Worm (Caenorhabditis elegans): Measurements from ENCODE around the gene F58B4.5.
A peak's percentile ranks its signal among the peaks of the same experiment; 100 is the strongest.

F58B4.5 gene

ce11 chrV:10890980-10891379 is 41.5 kb upstream of the F58B4.5 start, which contains the start of gene F32D8.12:
TSS of gene F32D8.12 (minus strand) at chrV:10891027.
- TF ChIP-seq drap-1 (GFP tag; optimal IDR thresholded peaks at IDR 0.05), result no peak
- TF ChIP-seq snpc-4 (tag; optimal IDR thresholded peaks at IDR 0.05), result no peak
- TF ChIP-seq nhr-28 (tag; optimal IDR thresholded peaks at IDR 0.05), result no peak
- no peak for TF ChIP-seq flh-1 (GFP tag; optimal IDR thresholded peaks at IDR 0.05)
- TF ChIP-seq bed-3 (GFP tag; optimal IDR thresholded peaks at IDR 0.05), result no peak
- TF ChIP-seq blmp-1 (tag; optimal IDR thresholded peaks at IDR 0.05), result no peak
- TF ChIP-seq unc-120 (tag; optimal IDR thresholded peaks at IDR 0.05; ENCODE audit: poor library complexity, severe bottlenecking), result no peak
- TF ChIP-seq elt-1 (tag; optimal IDR thresholded peaks at IDR 0.05; ENCODE audit: borderline replicate concordance, insufficient read depth), result no peak
- no peak for TF ChIP-seq sem-2 (GFP tag; optimal IDR thresholded peaks at IDR 0.05)
- TF ChIP-seq lin-13 (tag; optimal IDR thresholded peaks at IDR 0.05), result no peak
- no peak for TF ChIP-seq ham-2 (GFP tag; optimal IDR thresholded peaks at IDR 0.05)
- no peak for TF ChIP-seq ceh-83 (GFP tag; optimal IDR thresholded peaks at IDR 0.05)
- TF ChIP-seq nhr-12 (tag; optimal IDR thresholded peaks at IDR 0.05), result no peak
- TF ChIP-seq ces-1 (GFP tag; optimal IDR thresholded peaks at IDR 0.05), result no peak
- no peak for TF ChIP-seq nhr-237 (tag; optimal IDR thresholded peaks at IDR 0.05)
- TF ChIP-seq mep-1 (tag; optimal IDR thresholded peaks at IDR 0.05), result no peak
- no peak for TF ChIP-seq ztf-11 (tag; optimal IDR thresholded peaks at IDR 0.05)

ce11 chrV:10893510-10894128 is 38.9 kb upstream of the F58B4.5 start, which contains the start of gene F32D8.4:
TSS of gene F32D8.4 (minus strand) at chrV:10893560.
- TF ChIP-seq elt-1 (tag; optimal IDR thresholded peaks at IDR 0.05; ENCODE audit: borderline replicate concordance, insufficient read depth) (no peak), ztf-11 (tag; optimal IDR thresholded peaks at IDR 0.05) (no peak), nhr-28 (tag; optimal IDR thresholded peaks at IDR 0.05) (no peak), bed-3 (GFP tag; optimal IDR thresholded peaks at IDR 0.05) (no peak), hlh-1 (tag; optimal IDR thresholded peaks at IDR 0.05) (no peak), snpc-4 (tag; optimal IDR thresholded peaks at IDR 0.05) (no peak), lin-32 (GFP tag; optimal IDR thresholded peaks at IDR 0.05) (no peak), M03D4.4 (tag; optimal IDR thresholded peaks at IDR 0.05) (no peak), elt-3 (tag; optimal IDR thresholded peaks at IDR 0.05) (no peak), mls-2 (tag; optimal IDR thresholded peaks at IDR 0.05) (no peak), nhr-237 (tag; optimal IDR thresholded peaks at IDR 0.05) (no peak)

ce11 chrV:10894601-10895000 is 37.9 kb upstream of the F58B4.5 start, which contains the start of the genes F32D8.14 and F32D8.5:
TSS of gene F32D8.14 (minus strand) at chrV:10894788.
TSS of gene F32D8.5 (plus strand) at chrV:10894800.
- TF ChIP-seq lin-32 (GFP tag; optimal IDR thresholded peaks at IDR 0.05) (no peak), cnd-1 (tag; optimal IDR thresholded peaks at IDR 0.05) (peak; percentile 7), ham-2 (GFP tag; optimal IDR thresholded peaks at IDR 0.05) (no peak), nhr-2 (tag; optimal IDR thresholded peaks at IDR 0.05) (no peak), nhr-28 (tag; optimal IDR thresholded peaks at IDR 0.05) (no peak), bed-3 (GFP tag; optimal IDR thresholded peaks at IDR 0.05) (no peak), ceh-83 (GFP tag; optimal IDR thresholded peaks at IDR 0.05) (no peak), drap-1 (GFP tag; optimal IDR thresholded peaks at IDR 0.05) (no peak), zip-8 (tag; optimal IDR thresholded peaks at IDR 0.05) (no peak), blmp-1 (tag; optimal IDR thresholded peaks at IDR 0.05) (no peak), hlh-1 (tag; optimal IDR thresholded peaks at IDR 0.05) (no peak), tbx-8 (GFP tag; optimal IDR thresholded peaks at IDR 0.05) (no peak), mep-1 (tag; optimal IDR thresholded peaks at IDR 0.05) (peak; percentile 60), ztf-11 (tag; optimal IDR thresholded peaks at IDR 0.05) (no peak), M03D4.4 (tag; optimal IDR thresholded peaks at IDR 0.05) (no peak), ceh-39 (tag; optimal IDR thresholded peaks at IDR 0.05) (peak; percentile 2), nhr-237 (tag; optimal IDR thresholded peaks at IDR 0.05) (peak; percentile 69), unc-120 (tag; optimal IDR thresholded peaks at IDR 0.05; ENCODE audit: poor library complexity, severe bottlenecking) (no peak), nhr-76 (tag; optimal IDR thresholded peaks at IDR 0.05) (no peak), lsy-2 (tag; optimal IDR thresholded peaks at IDR 0.05) (peak; percentile 53), nhr-12 (tag; optimal IDR thresholded peaks at IDR 0.05) (no peak), unc-39 (tag; optimal IDR thresholded peaks at IDR 0.05) (no peak), flh-1 (GFP tag; optimal IDR thresholded peaks at IDR 0.05) (no peak), snpc-4 (tag; optimal IDR thresholded peaks at IDR 0.05) (no peak), sem-2 (GFP tag; optimal IDR thresholded peaks at IDR 0.05) (no peak), unc-62 (GFP tag; optimal IDR thresholded peaks at IDR 0.05) (peak; percentile 47), lin-13 (tag; optimal IDR thresholded peaks at IDR 0.05) (peak; percentile 19), ces-1 (GFP tag; optimal IDR thresholded peaks at IDR 0.05) (peak; percentile 65), elt-1 (tag; optimal IDR thresholded peaks at IDR 0.05; ENCODE audit: borderline replicate concordance, insufficient read depth) (peak; percentile 37), sptf-1 (tag; optimal IDR thresholded peaks at IDR 0.05) (peak; percentile 47), mls-2 (tag; optimal IDR thresholded peaks at IDR 0.05) (no peak), ceh-43 (GFP tag; optimal IDR thresholded peaks at IDR 0.05) (no peak), elt-3 (tag; optimal IDR thresholded peaks at IDR 0.05) (no peak), mab-5 (tag; optimal IDR thresholded peaks at IDR 0.05) (no peak), pha-4 (tag; optimal IDR thresholded peaks at IDR 0.05) (peak; percentile 76)

All from whole organism, mixed stage, embryonic.